Fruit fly (Drosophila melanogaster) whole organism, embryonic: ENCODE results near the gene CG42375.

Experiments
- Atf-2 ChIP-seq: fragments of 200-800 bp; sonication (Bioruptor generic); optimal IDR thresholded peaks from 2 replicates; lab custom pipeline; 2016; ENCODE audit warnings: missing biosample characterization, missing genetic modification characterization
- CG10565 ChIP-seq: fragments of 200-800 bp; sonication (Bioruptor generic); optimal IDR thresholded peaks from 3 replicates; lab custom pipeline; 2016; ENCODE audit warnings: missing biosample characterization, mild to moderate bottlenecking, missing genetic modification characterization
- H2.0 ChIP-seq: fragments of 200-800 bp; sonication (Bioruptor generic); IDR thresholded peaks from 2 replicates; pipeline ENCODE4 v1.3.6; 2022; ENCODE audit warnings: missing biosample characterization, missing genetic modification characterization
- ham ChIP-seq: fragments of 200-800 bp; sonication (Bioruptor generic); IDR thresholded peaks from 2 replicates; pipeline ENCODE4 v1.3.6; 2022; ENCODE audit warnings: missing biosample characterization, missing genetic modification characterization
- oc ChIP-seq: fragments of 200-800 bp; sonication (Bioruptor generic); optimal IDR thresholded peaks from 2 replicates; lab custom pipeline; 2018; ENCODE audit warnings: missing biosample characterization, mild to moderate bottlenecking, missing genetic modification characterization, moderate library complexity
- slp2 ChIP-seq: fragments of 200-800 bp; sonication (Bioruptor generic); optimal IDR thresholded peaks from 2 replicates; lab custom pipeline; 2016; ENCODE audit warnings: missing biosample characterization, missing genetic modification characterization

DNA sequence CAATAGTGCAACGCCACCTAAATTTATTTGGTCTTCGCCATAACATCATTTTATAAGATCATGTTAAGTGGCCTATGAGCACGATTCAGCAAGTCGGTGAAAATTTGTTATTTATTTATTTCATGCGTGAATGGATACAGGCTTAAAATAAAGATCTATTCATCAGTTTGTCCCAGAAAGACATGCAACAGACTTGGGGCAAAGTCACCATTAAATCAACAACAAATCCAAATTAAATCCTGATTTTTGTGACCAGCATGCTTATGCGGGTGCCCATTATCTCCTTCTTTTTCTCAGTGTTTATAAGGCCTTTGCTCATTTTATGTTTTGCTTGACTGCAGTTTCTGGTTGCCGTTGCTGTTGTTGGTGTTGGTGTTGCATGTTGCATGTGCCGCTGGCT lies 28.5 kb downstream of the CG42375 start:
- TF ChIP-seq ham (GFP tag; lab: Robert Waterston, UW) = no peak
- TF ChIP-seq slp2 (GFP tag; lab: Kevin White, UChicago) = no peak
- TF ChIP-seq CG10565 (GFP tag; lab: Kevin White, UChicago) = no peak
- no peak for TF ChIP-seq oc (tag; lab: Kevin White, UChicago)
- no peak for TF ChIP-seq Atf-2 (GFP tag; lab: Kevin White, UChicago)
- no peak for TF ChIP-seq H2.0 (GFP tag; lab: Robert Waterston, UW)
